Worm (Caenorhabditis elegans) whole organism, late embryonic: ENCODE results near the gene fbxa-76.
A peak's percentile ranks its signal among the peaks of the same experiment; 100 is the strongest.

Experiments used
- C38D4.7 ChIP-seq: fragments of 200-800 bp; sonication (Bioruptor generic); optimal IDR thresholded peaks from 2 replicates; lab custom pipeline; 2018; ENCODE audit warnings: mild to moderate bottlenecking, missing genetic modification characterization, moderate library complexity, missing compliant biosample characterization
- F13H6.1 ChIP-seq: sonication (generic microtip); optimal IDR thresholded peaks from 2 replicates; lab custom pipeline; 2016; ENCODE audit warnings: missing genetic modification characterization, missing compliant biosample characterization
- K02D7.2 ChIP-seq: sonication (generic microtip); optimal IDR thresholded peaks from 2 replicates; lab custom pipeline; 2017; ENCODE audit warnings: mild to moderate bottlenecking, missing genetic modification characterization, missing compliant biosample characterization
- T23F11.4 ChIP-seq: fragments of 200-800 bp; sonication (Bioruptor generic); optimal IDR thresholded peaks from 2 replicates; lab custom pipeline; 2018; ENCODE audit warnings: mild to moderate bottlenecking, missing genetic modification characterization, missing compliant biosample characterization
- Y22D7AL.16 ChIP-seq: sonication (generic microtip); optimal IDR thresholded peaks from 2 replicates; lab custom pipeline; 2016; ENCODE audit warnings: missing genetic modification characterization, missing compliant biosample characterization
- ama-1 ChIP-seq: fragments of 150-350 bp; optimal IDR thresholded peaks from 2 replicates; lab custom pipeline; 2014
- ceh-18 ChIP-seq: sonication (generic microtip); optimal IDR thresholded peaks from 2 replicates; lab custom pipeline; 2016; ENCODE audit warnings: missing genetic modification characterization, missing compliant biosample characterization
- ceh-19 ChIP-seq: fragments of 200-800 bp; sonication (Bioruptor generic); optimal IDR thresholded peaks from 2 replicates; lab custom pipeline; 2018; ENCODE audit warnings: mild to moderate bottlenecking, missing genetic modification characterization, missing compliant biosample characterization
- ceh-2 ChIP-seq: sonication (generic microtip); optimal IDR thresholded peaks from 2 replicates; lab custom pipeline; 2016; ENCODE audit warnings: missing genotype, missing genetic modification characterization, missing compliant biosample characterization
- ceh-22 ChIP-seq: sonication (generic microtip); optimal IDR thresholded peaks from 2 replicates; lab custom pipeline; 2017; ENCODE audit warnings: missing biosample characterization, missing genetic modification characterization
- ceh-24 ChIP-seq: sonication (generic microtip); optimal IDR thresholded peaks from 2 replicates; lab custom pipeline; 2016; ENCODE audit warnings: mild to moderate bottlenecking, missing genetic modification characterization, missing compliant biosample characterization
- ceh-30 ChIP-seq: fragments of 150-350 bp; optimal IDR thresholded peaks from 2 replicates; lab custom pipeline; 2014; ENCODE audit warnings: missing biosample characterization, missing genetic modification characterization
- ceh-34 ChIP-seq: sonication (generic microtip); optimal IDR thresholded peaks from 2 replicates; lab custom pipeline; 2016; ENCODE audit warnings: mild to moderate bottlenecking, missing genetic modification characterization, missing compliant biosample characterization
- ceh-48 ChIP-seq: sonication (generic microtip); optimal IDR thresholded peaks from 2 replicates; lab custom pipeline; 2016; ENCODE audit warnings: missing genetic modification characterization, inconsistent platforms, missing compliant biosample characterization
- ceh-6 ChIP-seq: fragments of 200-800 bp; sonication (Bioruptor generic); optimal IDR thresholded peaks from 2 replicates; lab custom pipeline; 2018; ENCODE audit warnings: mild to moderate bottlenecking, missing genetic modification characterization, missing compliant biosample characterization
- ceh-9 ChIP-seq: sonication (generic microtip); optimal IDR thresholded peaks from 2 replicates; lab custom pipeline; 2016; ENCODE audit warnings: mild to moderate bottlenecking, missing genetic modification characterization, inconsistent platforms, missing compliant biosample characterization
- che-1 ChIP-seq: sonication (generic microtip); optimal IDR thresholded peaks from 2 replicates; lab custom pipeline; 2016; ENCODE audit warnings: mild to moderate bottlenecking, missing genetic modification characterization, missing compliant biosample characterization
- dmd-4 ChIP-seq: sonication (generic microtip); optimal IDR thresholded peaks from 2 replicates; lab custom pipeline; 2016; ENCODE audit warnings: borderline replicate concordance, missing genetic modification characterization, missing compliant biosample characterization
- elt-2 ChIP-seq: sonication (generic microtip); optimal IDR thresholded peaks from 2 replicates; lab custom pipeline; 2016; ENCODE audit warnings: missing genetic modification reagents, missing genetic modification characterization, missing compliant biosample characterization
- ets-4 ChIP-seq: sonication (generic microtip); optimal IDR thresholded peaks from 2 replicates; lab custom pipeline; 2016; ENCODE audit warnings: missing genetic modification characterization, missing compliant biosample characterization
- eyg-1 ChIP-seq: sonication (generic microtip); optimal IDR thresholded peaks from 2 replicates; lab custom pipeline; 2016; ENCODE audit warnings: missing genotype, missing genetic modification characterization, missing compliant biosample characterization
- fax-1 ChIP-seq: sonication (generic microtip); optimal IDR thresholded peaks from 2 replicates; lab custom pipeline; 2016; ENCODE audit warnings: missing genotype, missing genetic modification characterization, missing compliant biosample characterization
- fkh-10 ChIP-seq: fragments of 150-350 bp; optimal IDR thresholded peaks from 2 replicates; lab custom pipeline; 2014; ENCODE audit warnings: missing biosample characterization, missing genetic modification reagents, missing genetic modification characterization
- fkh-6 ChIP-seq: sonication (generic microtip); optimal IDR thresholded peaks from 2 replicates; lab custom pipeline; 2016; ENCODE audit warnings: missing genetic modification characterization, missing compliant biosample characterization
- hlh-13 ChIP-seq: fragments of 200-800 bp; sonication (Bioruptor generic); optimal IDR thresholded peaks from 2 replicates; lab custom pipeline; 2018; ENCODE audit warnings: mild to moderate bottlenecking, missing genetic modification characterization, missing compliant biosample characterization
- hlh-6 ChIP-seq: sonication (generic microtip); optimal IDR thresholded peaks from 2 replicates; lab custom pipeline; 2016; ENCODE audit warnings: missing genotype, missing genetic modification characterization, missing compliant biosample characterization
- hlh-8 ChIP-seq: sonication (generic microtip); optimal IDR thresholded peaks from 2 replicates; lab custom pipeline; 2016; ENCODE audit warnings: missing genotype, missing genetic modification characterization, missing compliant biosample characterization
- lim-6 ChIP-seq: sonication (generic microtip); optimal IDR thresholded peaks from 2 replicates; lab custom pipeline; 2016; ENCODE audit warnings: missing genetic modification characterization, missing compliant biosample characterization
- lin-11 ChIP-seq: fragments of 200-800 bp; sonication (Bioruptor generic); optimal IDR thresholded peaks from 2 replicates; lab custom pipeline; 2018; ENCODE audit warnings: mild to moderate bottlenecking, missing genetic modification characterization, missing compliant biosample characterization
- madf-2 ChIP-seq: sonication (generic microtip); optimal IDR thresholded peaks from 2 replicates; lab custom pipeline; 2017; ENCODE audit warnings: missing genetic modification characterization, missing compliant biosample characterization
- mec-3 ChIP-seq: sonication (generic microtip); optimal IDR thresholded peaks from 2 replicates; lab custom pipeline; 2016; ENCODE audit warnings: borderline replicate concordance, missing genetic modification characterization, missing compliant biosample characterization
- nfya-1 ChIP-seq: sonication (generic microtip); optimal IDR thresholded peaks from 2 replicates; lab custom pipeline; 2017; ENCODE audit warnings: missing genetic modification characterization, mild to moderate bottlenecking, missing compliant biosample characterization, antibody characterized with exemption, moderate library complexity
- nhr-11 ChIP-seq: fragments of 150-350 bp; optimal IDR thresholded peaks from 2 replicates; lab custom pipeline; 2014; ENCODE audit warnings: missing biosample characterization, missing genetic modification characterization
- nhr-232 ChIP-seq: sonication (generic microtip); optimal IDR thresholded peaks from 2 replicates; lab custom pipeline; 2016; ENCODE audit warnings: missing genetic modification characterization, missing compliant biosample characterization
- odd-2 ChIP-seq: sonication (generic microtip); optimal IDR thresholded peaks from 2 replicates; lab custom pipeline; 2017; ENCODE audit warnings: antibody characterized with exemption, mild to moderate bottlenecking, missing genetic modification characterization, missing compliant biosample characterization
- pag-3 ChIP-seq: sonication (generic microtip); optimal IDR thresholded peaks from 2 replicates; lab custom pipeline; 2016; ENCODE audit warnings: missing compliant biosample characterization, missing genetic modification characterization, borderline replicate concordance
- pat-9 ChIP-seq: fragments of 200-800 bp; sonication (Bioruptor generic); optimal IDR thresholded peaks from 2 replicates; lab custom pipeline; 2018; ENCODE audit warnings: mild to moderate bottlenecking, missing genetic modification characterization, moderate library complexity, missing compliant biosample characterization
- pha-2 ChIP-seq: sonication (generic microtip); optimal IDR thresholded peaks from 2 replicates; lab custom pipeline; 2017; ENCODE audit warnings: mild to moderate bottlenecking, missing genetic modification characterization, missing compliant biosample characterization
- pha-4 ChIP-seq: fragments of 150-350 bp; optimal IDR thresholded peaks from 2 replicates; lab custom pipeline; 2018; ENCODE audit warnings: missing biosample characterization, missing genetic modification reagents, missing genetic modification characterization
- pqm-1 ChIP-seq: sonication (generic microtip); optimal IDR thresholded peaks from 2 replicates; lab custom pipeline; 2016; ENCODE audit warnings: missing genetic modification characterization, missing compliant biosample characterization
- pros-1 ChIP-seq: fragments of 150-350 bp; optimal IDR thresholded peaks from 2 replicates; lab custom pipeline; 2014; ENCODE audit warnings: missing biosample characterization, missing genetic modification reagents, missing genetic modification characterization
- rnt-1 ChIP-seq: sonication (generic microtip); optimal IDR thresholded peaks from 2 replicates; lab custom pipeline; 2016; ENCODE audit warnings: missing genetic modification characterization, missing compliant biosample characterization
- sdc-2 ChIP-seq: sonication (generic microtip); optimal IDR thresholded peaks from 2 replicates; lab custom pipeline; 2016; ENCODE audit warnings: missing genotype, missing genetic modification characterization, missing compliant biosample characterization
- sox-2 ChIP-seq: fragments of 200-800 bp; sonication (Bioruptor generic); IDR thresholded peaks from 2 replicates; pipeline ENCODE4 v1.3.6; 2022; ENCODE audit warnings: missing genetic modification reagents, missing genetic modification characterization, missing compliant biosample characterization
- sox-4 ChIP-seq: sonication (generic microtip); optimal IDR thresholded peaks from 2 replicates; lab custom pipeline; 2017; ENCODE audit warnings: mild to moderate bottlenecking, missing genetic modification characterization, inconsistent platforms, missing compliant biosample characterization
- syd-9 ChIP-seq: sonication (generic microtip); optimal IDR thresholded peaks from 2 replicates; lab custom pipeline; 2016; ENCODE audit warnings: mild to moderate bottlenecking, missing genetic modification characterization, moderate library complexity, missing compliant biosample characterization
- tbx-2 ChIP-seq: sonication (generic microtip); optimal IDR thresholded peaks from 2 replicates; lab custom pipeline; 2016; ENCODE audit warnings: missing genetic modification characterization, missing compliant biosample characterization
- tbx-7 ChIP-seq: sonication (generic microtip); optimal IDR thresholded peaks from 2 replicates; lab custom pipeline; 2016; ENCODE audit warnings: missing genotype, missing genetic modification characterization, missing compliant biosample characterization
- unc-3 ChIP-seq, 2 experiments: fragments of 200-800 bp in 1 of 2; sonication (Bioruptor generic) in 1 of 2; sonication (generic microtip) in 1 of 2; conservative IDR thresholded peaks in 1 of 2; optimal IDR thresholded peaks in 1 of 2; 2 replicates each; pipeline versions ENCODE4 v1.3.6 to Lab custom; 2016 to 2022; ENCODE audit warnings: missing compliant biosample characterization in 2 of 2, missing genetic modification characterization in 2 of 2, missing genetic modification reagents in 1 of 2
- unc-42 ChIP-seq: sonication (generic microtip); optimal IDR thresholded peaks from 2 replicates; lab custom pipeline; 2016; ENCODE audit warnings: missing genotype, missing genetic modification characterization, missing compliant biosample characterization
- unc-55 ChIP-seq: sonication (generic microtip); optimal IDR thresholded peaks from 2 replicates; lab custom pipeline; 2017; ENCODE audit warnings: missing biosample characterization, missing genetic modification reagents, missing genetic modification characterization
- unc-86 ChIP-seq: sonication (generic microtip); optimal IDR thresholded peaks from 2 replicates; lab custom pipeline; 2016; ENCODE audit warnings: missing genetic modification characterization, missing compliant biosample characterization
- zip-5 ChIP-seq: sonication (generic microtip); optimal IDR thresholded peaks from 2 replicates; lab custom pipeline; 2016; ENCODE audit warnings: missing genetic modification characterization, missing compliant biosample characterization

Gene fbxa-76

DNA sequence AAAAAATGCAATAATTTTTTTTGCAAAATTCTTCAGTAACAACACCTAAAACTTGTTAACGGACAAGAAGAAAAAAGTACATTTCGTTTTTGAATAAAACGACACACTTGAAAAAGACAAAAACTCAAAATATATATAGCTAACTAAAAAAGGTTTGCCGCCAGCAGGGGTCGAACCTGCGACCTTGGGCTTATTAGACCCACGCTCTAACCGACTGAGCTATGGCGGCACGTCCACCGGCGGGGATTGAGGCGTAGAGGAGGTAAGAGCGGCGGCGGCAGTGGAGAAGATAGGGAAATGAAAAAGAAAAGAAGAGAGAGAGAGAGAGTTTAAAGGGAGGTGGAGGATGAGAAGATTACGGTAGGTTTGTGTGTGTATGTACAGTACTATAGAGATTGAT, 30.7 kb downstream of the fbxa-76 start:
- TF ChIP-seq madf-2 (tag; lab: Kevin White, UChicago) (no peak), pha-4 (tag; lab: Kevin White, UChicago) (no peak), unc-42 (tag; lab: Kevin White, UChicago) (no peak), odd-2 (no peak), ets-4 (tag; lab: Kevin White, UChicago) (no peak), Y22D7AL.16 (no peak), pha-2 (tag; lab: Kevin White, UChicago) (peak; percentile 69), nhr-11 (tag; lab: Kevin White, UChicago) (no peak), unc-55 (GFP tag; lab: Kevin White, UChicago) (no peak), ceh-6 (GFP tag; lab: Kevin White, UChicago) (no peak), elt-2 (tag; lab: Kevin White, UChicago) (peak; percentile 32), pag-3 (tag; lab: Kevin White, UChicago) (no peak), ceh-2 (tag; lab: Kevin White, UChicago) (peak; percentile 32), unc-3 (GFP tag; conservative IDR thresholded peaks at IDR 0.05; lab: Robert Waterston, UW) (no peak), unc-3 (tag; optimal IDR thresholded peaks at IDR 0.05; lab: Kevin White, UChicago) (no peak), T23F11.4 (GFP tag; lab: Kevin White, UChicago) (no peak), pros-1 (tag; lab: Kevin White, UChicago) (no peak), F13H6.1 (no peak), fkh-10 (no peak), lim-6 (tag; lab: Kevin White, UChicago) (no peak), unc-86 (tag; lab: Kevin White, UChicago) (peak; percentile 16), ceh-34 (tag; lab: Kevin White, UChicago) (peak; percentile 30), ceh-22 (tag; lab: Kevin White, UChicago) (no peak), ceh-9 (tag; lab: Kevin White, UChicago) (no peak), ceh-19 (GFP tag; lab: Kevin White, UChicago) (no peak), sox-2 (GFP tag; lab: Robert Waterston, UW) (0 out of 2 replicates have a peak, but pooled peaks have one; percentile 11), nhr-232 (tag; lab: Kevin White, UChicago) (peak; percentile 48), ama-1 (no peak), ceh-18 (peak; percentile 25), dmd-4 (tag; lab: Kevin White, UChicago) (no peak), hlh-6 (tag; lab: Kevin White, UChicago) (peak; percentile 22), pqm-1 (tag; lab: Kevin White, UChicago) (no peak), fkh-6 (tag; lab: Kevin White, UChicago) (peak; percentile 31), ceh-30 (no peak), fax-1 (no peak), nfya-1 (tag; lab: Kevin White, UChicago) (no peak), tbx-7 (no peak), hlh-13 (GFP tag; lab: Kevin White, UChicago) (no peak), rnt-1 (tag; lab: Kevin White, UChicago) (no peak), syd-9 (tag; lab: Kevin White, UChicago) (no peak), mec-3 (tag; lab: Kevin White, UChicago) (no peak), ceh-48 (no peak), K02D7.2 (tag; lab: Kevin White, UChicago) (no peak), che-1 (peak; percentile 69), hlh-8 (no peak), sdc-2 (tag; lab: Kevin White, UChicago) (peak; percentile 28), tbx-2 (tag; lab: Kevin White, UChicago) (peak; percentile 46), zip-5 (tag; lab: Kevin White, UChicago) (peak; percentile 11), ceh-24 (tag; lab: Kevin White, UChicago) (no peak), sox-4 (tag; lab: Kevin White, UChicago) (peak; percentile 52), pat-9 (peak; percentile 9), lin-11 (tag; lab: Kevin White, UChicago) (peak; percentile 51), eyg-1 (tag; lab: Kevin White, UChicago) (no peak), C38D4.7 (no peak)
